Fruit fly (Drosophila melanogaster) whole organism, prepupa: ENCODE data around the gene t-Grip91.

Experiments used
- Blimp-1 ChIP-seq: fragments of 200-800 bp; sonication (Bioruptor generic); optimal IDR thresholded peaks from 3 replicates; lab custom pipeline; 2017; ENCODE audit warnings: missing biosample characterization, missing genetic modification characterization, mild to moderate bottlenecking, moderate library complexity, missing genetic modification reagents
- CG10669 ChIP-seq: fragments of 200-800 bp; sonication (Bioruptor generic); optimal IDR thresholded peaks from 3 replicates; lab custom pipeline; 2018; ENCODE audit warnings: missing biosample characterization, mild to moderate bottlenecking, missing genetic modification characterization, moderate library complexity
- CG11294 ChIP-seq: fragments of 200-800 bp; sonication (Bioruptor generic); IDR thresholded peaks from 2 replicates; pipeline ENCODE4 v1.3.6; 2022; ENCODE audit warnings: missing biosample characterization, missing genetic modification characterization
- CG11762 ChIP-seq: fragments of 200-800 bp; sonication (Bioruptor generic); optimal IDR thresholded peaks from 3 replicates; lab custom pipeline; 2016; ENCODE audit warnings: missing biosample characterization, missing genetic modification characterization; ENCODE audit not compliant: insufficient read depth
- CG15336 ChIP-seq: fragments of 200-800 bp; sonication (Bioruptor generic); IDR thresholded peaks from 2 replicates; pipeline ENCODE4 v1.3.6; 2022; ENCODE audit warnings: missing biosample characterization, missing genetic modification characterization
- CG1621 ChIP-seq: fragments of 200-800 bp; sonication (Bioruptor generic); optimal IDR thresholded peaks from 3 replicates; lab custom pipeline; 2018; ENCODE audit warnings: missing biosample characterization, mild to moderate bottlenecking, missing genetic modification characterization
- CG16779 ChIP-seq: fragments of 200-800 bp; sonication (Bioruptor generic); optimal IDR thresholded peaks from 3 replicates; lab custom pipeline; 2017; ENCODE audit warnings: missing biosample characterization, mild to moderate bottlenecking, missing genetic modification characterization
- CG3032 ChIP-seq: fragments of 200-800 bp; optimal IDR thresholded peaks from 2 replicates; lab custom pipeline; 2019; ENCODE audit warnings: missing biosample characterization, mild to moderate bottlenecking, missing genetic modification characterization, moderate library complexity
- CG34406 ChIP-seq: fragments of 200-800 bp; sonication (Bioruptor generic); optimal IDR thresholded peaks from 3 replicates; lab custom pipeline; 2016; ENCODE audit warnings: missing biosample characterization, missing genetic modification characterization
- CG3919 ChIP-seq: fragments of 200-800 bp; sonication (Bioruptor generic); optimal IDR thresholded peaks from 3 replicates; lab custom pipeline; 2016; ENCODE audit warnings: missing biosample characterization, missing genetic modification characterization
- CG6792 ChIP-seq: fragments of 200-800 bp; sonication (Bioruptor generic); optimal IDR thresholded peaks from 3 replicates; lab custom pipeline; 2016; ENCODE audit warnings: missing biosample characterization, missing genetic modification characterization
- CG6854 ChIP-seq: fragments of 200-800 bp; sonication (Bioruptor generic); optimal IDR thresholded peaks from 2 replicates; lab custom pipeline; 2017; ENCODE audit warnings: missing biosample characterization, mild to moderate bottlenecking, missing genetic modification characterization
- CG7368 ChIP-seq: fragments of 200-800 bp; sonication (Bioruptor generic); optimal IDR thresholded peaks from 3 replicates; lab custom pipeline; 2016; ENCODE audit warnings: missing biosample characterization, missing genetic modification characterization
- CG8119 ChIP-seq: fragments of 200-800 bp; sonication (Bioruptor generic); IDR thresholded peaks from 3 replicates; pipeline ENCODE4 v1.3.6; 2022; ENCODE audit warnings: missing biosample characterization, missing genetic modification characterization
- CG8319 ChIP-seq: fragments of 200-800 bp; sonication (Bioruptor generic); optimal IDR thresholded peaks from 3 replicates; lab custom pipeline; 2016; ENCODE audit warnings: missing biosample characterization, missing genetic modification characterization
- CG8632 ChIP-seq: fragments of 200-800 bp; sonication (Bioruptor generic); optimal IDR thresholded peaks from 3 replicates; lab custom pipeline; 2016; ENCODE audit warnings: missing biosample characterization, missing genetic modification characterization
- CG9139 ChIP-seq: fragments of 200-800 bp; sonication (Bioruptor generic); optimal IDR thresholded peaks from 3 replicates; lab custom pipeline; 2017; ENCODE audit warnings: missing biosample characterization, mild to moderate bottlenecking, missing genetic modification characterization
- Eip75B ChIP-seq: fragments of 200-800 bp; sonication (Bioruptor generic); optimal IDR thresholded peaks from 3 replicates; lab custom pipeline; 2016; ENCODE audit warnings: missing biosample characterization, missing genetic modification characterization
- Eip93F ChIP-seq: fragments of 200-800 bp; sonication (Bioruptor generic); optimal IDR thresholded peaks from 2 replicates; lab custom pipeline; 2016; ENCODE audit warnings: missing biosample characterization, mild to moderate bottlenecking, missing genetic modification characterization
- Ets21C ChIP-seq: fragments of 200-800 bp; sonication (Bioruptor generic); optimal IDR thresholded peaks from 3 replicates; lab custom pipeline; 2016; ENCODE audit warnings: missing biosample characterization, missing genetic modification characterization
- Ets96B ChIP-seq: fragments of 200-800 bp; optimal IDR thresholded peaks from 2 replicates; lab custom pipeline; 2019; ENCODE audit warnings: missing biosample characterization, mild to moderate bottlenecking, missing genetic modification characterization, moderate library complexity
- Gug ChIP-seq: fragments of 200-800 bp; sonication (Bioruptor generic); IDR thresholded peaks from 2 replicates; pipeline ENCODE4 v1.3.6; 2022; ENCODE audit warnings: missing biosample characterization, missing genetic modification characterization
- Hr38 ChIP-seq: sonication (Bioruptor generic); optimal IDR thresholded peaks from 2 replicates; lab custom pipeline; 2016; ENCODE audit warnings: missing biosample characterization, missing genetic modification characterization
- Hr39 ChIP-seq: fragments of 200-800 bp; sonication (Bioruptor generic); optimal IDR thresholded peaks from 2 replicates; lab custom pipeline; 2016; ENCODE audit warnings: missing biosample characterization, missing genetic modification characterization
- Hr4 ChIP-seq: fragments of 200-800 bp; sonication (Bioruptor generic); optimal IDR thresholded peaks from 3 replicates; lab custom pipeline; 2016; ENCODE audit warnings: missing biosample characterization, missing genetic modification characterization
- Lpt ChIP-seq: fragments of 200-800 bp; sonication (Bioruptor generic); optimal IDR thresholded peaks from 3 replicates; lab custom pipeline; 2016; ENCODE audit warnings: missing biosample characterization, missing genetic modification characterization
- Met ChIP-seq: fragments of 200-800 bp; sonication (Bioruptor generic); optimal IDR thresholded peaks from 3 replicates; lab custom pipeline; 2016; ENCODE audit warnings: missing biosample characterization, missing genetic modification characterization
- Smox ChIP-seq: fragments of 200-800 bp; sonication (Bioruptor generic); optimal IDR thresholded peaks from 3 replicates; lab custom pipeline; 2016; ENCODE audit warnings: missing biosample characterization, missing genetic modification characterization
- Sox102F ChIP-seq: fragments of 200-800 bp; sonication (Bioruptor generic); optimal IDR thresholded peaks from 2 replicates; lab custom pipeline; 2016; ENCODE audit warnings: missing biosample characterization, mild to moderate bottlenecking, missing genetic modification characterization
- Sox15 ChIP-seq: fragments of 200-800 bp; sonication (Bioruptor generic); optimal IDR thresholded peaks from 3 replicates; lab custom pipeline; 2016; ENCODE audit warnings: missing biosample characterization, missing genetic modification characterization
- achi ChIP-seq: fragments of 200-800 bp; sonication (Bioruptor generic); optimal IDR thresholded peaks from 3 replicates; lab custom pipeline; 2016; ENCODE audit warnings: missing biosample characterization, missing genetic modification characterization
- cyc ChIP-seq: fragments of 200-800 bp; sonication (Bioruptor generic); optimal IDR thresholded peaks from 3 replicates; lab custom pipeline; 2016; ENCODE audit warnings: missing biosample characterization, missing genetic modification characterization
- dac ChIP-seq: fragments of 200-800 bp; sonication (Bioruptor generic); optimal IDR thresholded peaks from 2 replicates; lab custom pipeline; 2017; ENCODE audit warnings: missing biosample characterization, mild to moderate bottlenecking, missing genetic modification characterization
- dsx ChIP-seq: fragments of 200-800 bp; optimal IDR thresholded peaks from 3 replicates; lab custom pipeline; 2019; ENCODE audit warnings: missing biosample characterization, mild to moderate bottlenecking, missing genetic modification characterization, moderate library complexity; ENCODE audit not compliant: poor library complexity, severe bottlenecking
- eg ChIP-seq: fragments of 200-800 bp; sonication (Bioruptor generic); IDR thresholded peaks from 3 replicates; pipeline ENCODE4 v1.3.6; 2022; ENCODE audit warnings: missing biosample characterization, missing genetic modification characterization
- fd85E ChIP-seq: fragments of 200-800 bp; sonication (Bioruptor generic); optimal IDR thresholded peaks from 3 replicates; lab custom pipeline; 2016; ENCODE audit warnings: missing biosample characterization, missing genetic modification characterization
- fkh ChIP-seq: fragments of 200-800 bp; sonication (Bioruptor generic); optimal IDR thresholded peaks from 3 replicates; lab custom pipeline; 2017; ENCODE audit warnings: missing biosample characterization, mild to moderate bottlenecking, missing genetic modification characterization, moderate library complexity
- lz ChIP-seq: fragments of 200-800 bp; sonication (Bioruptor generic); optimal IDR thresholded peaks from 3 replicates; lab custom pipeline; 2016; ENCODE audit warnings: missing biosample characterization, missing genetic modification characterization
- net ChIP-seq: fragments of 200-800 bp; sonication (Bioruptor generic); optimal IDR thresholded peaks from 3 replicates; lab custom pipeline; 2016; ENCODE audit warnings: missing biosample characterization, missing genetic modification characterization
- pdm3 ChIP-seq: fragments of 200-800 bp; sonication (Bioruptor generic); optimal IDR thresholded peaks from 3 replicates; lab custom pipeline; 2016; ENCODE audit warnings: missing biosample characterization, missing genetic modification characterization
- spab ChIP-seq: fragments of 200-800 bp; sonication (Bioruptor generic); optimal IDR thresholded peaks from 2 replicates; lab custom pipeline; 2017; ENCODE audit warnings: missing biosample characterization, mild to moderate bottlenecking, missing genetic modification characterization, missing genetic modification reagents
- topi ChIP-seq: fragments of 200-800 bp; sonication (Bioruptor generic); optimal IDR thresholded peaks from 3 replicates; lab custom pipeline; 2016; ENCODE audit warnings: missing biosample characterization, missing genetic modification characterization

Gene t-Grip91

DNA sequence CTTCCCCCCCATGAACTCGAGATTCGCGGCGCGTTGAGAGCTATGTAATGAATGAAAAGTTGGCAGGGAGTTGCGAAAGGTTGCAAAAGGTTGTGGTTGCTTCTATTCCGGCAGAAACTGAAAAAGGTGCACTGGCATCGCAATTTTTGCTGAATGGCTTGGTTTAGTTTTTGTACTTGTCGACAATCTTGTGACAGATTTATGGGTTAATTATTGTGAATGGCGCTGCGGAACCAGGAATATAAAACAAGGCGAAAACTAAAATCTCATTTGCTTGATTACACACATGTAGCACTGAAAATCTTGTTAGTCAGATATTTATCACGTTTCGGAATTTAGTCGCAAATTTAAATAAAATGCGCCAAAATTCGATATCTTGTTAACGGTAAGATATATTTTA is at the start of gene t-Grip91:
t-Grip91 (plus strand) TSS at position 301 of the 400 bp plus-strand sequence.
- no peak for TF ChIP-seq Eip93F (GFP tag; lab: Kevin White, UChicago)

DNA sequence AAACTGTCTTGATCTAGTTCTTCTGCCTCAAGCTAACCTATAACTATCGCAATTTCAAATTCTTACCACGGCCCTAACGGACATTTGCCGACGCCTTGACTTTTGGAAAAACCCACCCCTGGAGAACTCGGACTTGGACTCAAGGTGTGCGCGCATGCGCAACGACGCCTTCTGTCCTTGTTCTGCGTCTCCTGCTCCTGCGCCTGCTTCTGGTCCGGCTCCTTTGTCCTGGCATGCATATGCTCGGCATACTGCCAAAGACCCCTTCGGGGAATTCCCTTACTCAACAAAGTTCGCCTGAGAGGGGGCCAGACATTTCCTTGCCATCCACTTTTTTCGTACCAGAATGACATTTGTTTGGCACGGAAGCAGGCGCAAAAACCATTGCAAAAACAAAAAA is 48.0 kb upstream of the t-Grip91 start:
- TF ChIP-seq Sox15 (GFP tag; lab: Kevin White, UChicago) (no peak), spab (GFP tag; lab: Kevin White, UChicago) (no peak), CG15336 (GFP tag; lab: Robert Waterston, UW) (no peak), Lpt (GFP tag; lab: Kevin White, UChicago) (no peak), CG10669 (no peak), CG6854 (GFP tag; lab: Kevin White, UChicago) (no peak), Eip75B (GFP tag; lab: Kevin White, UChicago) (no peak)
- TF ChIP-seq, all 60 proteins: peak for 0

DNA sequence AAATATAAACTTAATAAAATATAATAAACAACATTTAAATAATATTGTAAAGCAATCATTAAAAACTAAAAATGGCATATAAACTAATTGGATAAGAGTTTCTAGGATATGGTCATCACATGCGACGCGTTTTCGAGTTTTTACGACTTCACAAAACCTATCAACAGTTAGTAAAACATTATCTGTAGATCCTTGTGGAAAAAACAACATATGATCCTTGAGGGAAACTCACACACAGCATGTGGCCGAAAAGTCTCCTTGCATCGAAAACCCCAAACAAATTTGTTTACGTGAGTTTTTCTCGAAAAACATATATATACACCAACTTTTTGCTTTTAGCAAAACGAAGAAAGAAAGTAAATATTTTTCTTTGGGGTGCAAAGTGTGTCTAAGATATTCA is 43.0 kb upstream of the t-Grip91 start:
- TF ChIP-seq Met (GFP tag; lab: Kevin White, UChicago) (no peak), CG16779 (tag; lab: Kevin White, UChicago) (no peak), CG11762 (no peak), fd85E (no peak), CG1621 (tag; lab: Kevin White, UChicago) (no peak)

DNA sequence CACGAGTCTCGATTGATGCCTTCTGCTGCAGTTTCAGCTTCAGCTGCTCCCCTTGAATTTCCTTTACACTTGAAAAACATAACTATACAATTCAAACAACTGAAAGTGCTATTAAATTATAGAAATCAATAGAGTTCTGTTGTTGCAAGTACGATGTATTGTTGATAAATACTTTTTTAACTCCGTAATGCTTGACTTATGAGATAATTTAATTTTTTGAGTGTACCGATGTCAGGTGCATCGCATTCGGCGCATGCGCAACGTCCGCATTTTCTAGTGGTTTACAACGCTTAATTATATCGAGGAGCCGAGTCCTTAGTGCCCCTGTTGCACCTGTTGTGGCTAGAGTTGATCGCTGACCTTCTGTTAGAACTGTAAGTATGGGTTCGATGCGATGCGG is 42.5 kb upstream of the t-Grip91 start:
- TF ChIP-seq lz (no peak), fkh (GFP tag; lab: Kevin White, UChicago) (no peak), topi (no peak), achi (GFP tag; lab: Kevin White, UChicago) (no peak), CG34406 (no peak), Ets21C (GFP tag; lab: Kevin White, UChicago) (no peak), pdm3 (GFP tag; lab: Kevin White, UChicago) (no peak), eg (GFP tag; lab: Robert Waterston, UW) (no peak), CG1621 (tag; lab: Kevin White, UChicago) (no peak), CG6854 (GFP tag; lab: Kevin White, UChicago) (no peak)

DNA sequence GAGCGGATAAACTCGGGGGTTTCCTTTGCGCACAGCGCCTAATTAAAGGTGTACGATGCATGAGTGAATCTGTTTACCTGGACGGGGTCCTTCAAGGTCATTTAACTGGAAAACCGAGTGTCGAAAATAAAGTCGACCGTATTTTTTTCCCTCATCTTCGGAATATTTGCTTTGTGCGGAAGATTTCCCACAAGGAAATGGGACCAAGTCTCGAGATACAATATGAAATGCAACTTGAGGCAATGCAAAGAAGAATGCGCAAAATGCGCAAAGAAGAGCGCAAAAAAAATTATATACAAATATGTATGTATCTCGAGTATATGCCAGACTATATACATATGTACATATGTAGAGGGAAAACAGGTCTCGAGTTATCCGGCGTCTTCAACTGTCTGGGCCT is 40.9 kb upstream of the t-Grip91 start:
- TF ChIP-seq Gug (no peak), CG6792 (no peak), CG8319 (no peak), cyc (no peak), achi (GFP tag; lab: Kevin White, UChicago) (no peak), Eip75B (GFP tag; lab: Kevin White, UChicago) (no peak), CG34406 (no peak), CG16779 (tag; lab: Kevin White, UChicago) (no peak), pdm3 (GFP tag; lab: Kevin White, UChicago) (no peak), CG3919 (GFP tag; lab: Kevin White, UChicago) (no peak), Hr39 (no peak), dsx (no peak)

DNA sequence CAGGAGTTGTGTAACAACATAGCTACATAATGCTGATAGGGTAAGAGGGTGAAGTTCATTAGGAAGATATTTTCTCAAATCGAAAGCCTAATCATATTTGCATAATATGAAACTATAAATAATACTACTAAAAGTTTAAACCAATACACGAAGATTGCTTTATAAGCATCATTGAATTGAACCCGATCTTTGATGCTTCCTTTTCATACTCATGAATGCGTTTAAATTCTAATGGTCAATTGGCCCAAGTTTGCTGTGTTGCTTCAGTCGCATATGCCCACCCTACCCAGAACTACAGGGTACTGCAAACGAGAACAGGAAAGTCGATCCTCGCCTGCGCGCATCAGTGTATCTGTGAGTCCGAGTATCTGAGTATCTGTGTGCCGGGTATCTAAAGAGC is 40.3 kb upstream of the t-Grip91 start:
- TF ChIP-seq Ets96B (tag; lab: Kevin White, UChicago) (peak; percentile 2), CG8119 (GFP tag; lab: Robert Waterston, UW) (0 out of 3 replicates have a peak, but pooled peaks have one; percentile 54), CG10669 (peak; percentile 32), lz (peak; percentile 97), Hr4 (GFP tag; lab: Kevin White, UChicago) (peak; percentile 35), Sox102F (GFP tag; lab: Kevin White, UChicago) (peak; percentile 96), net (GFP tag; lab: Kevin White, UChicago) (peak; percentile 85), pdm3 (GFP tag; lab: Kevin White, UChicago) (peak; percentile 94), CG16779 (tag; lab: Kevin White, UChicago) (peak; percentile 78), Hr38 (GFP tag; lab: Kevin White, UChicago) (no peak), topi (peak; percentile 45), dac (GFP tag; lab: Kevin White, UChicago) (no peak), CG11762 (no peak), Blimp-1 (GFP tag; lab: Kevin White, UChicago) (no peak), CG3032 (peak; percentile 40), CG6854 (GFP tag; lab: Kevin White, UChicago) (peak; percentile 54), CG7368 (GFP tag; lab: Kevin White, UChicago) (peak; percentile 48), CG9139 (GFP tag; lab: Kevin White, UChicago) (no peak), Sox15 (GFP tag; lab: Kevin White, UChicago) (peak; percentile 91), CG8632 (peak; percentile 92), spab (GFP tag; lab: Kevin White, UChicago) (peak; percentile 20), CG11294 (GFP tag; lab: Robert Waterston, UW) (no peak), Smox (GFP tag; lab: Kevin White, UChicago) (peak; percentile 97)
